Worm (Caenorhabditis elegans) whole organism, young adult: ENCODE results near the gene tra-2.
A peak's percentile ranks its signal among the peaks of the same experiment; 100 is the strongest.

Source experiments
- C17E4.6 ChIP-seq: fragments of 200-800 bp; sonication (Bioruptor generic); IDR thresholded peaks from 2 replicates; pipeline ENCODE4 v1.3.6; 2022; ENCODE audit warnings: missing genetic modification reagents, missing genetic modification characterization, missing compliant biosample characterization
- F23B12.7 ChIP-seq: sonication (generic microtip); optimal IDR thresholded peaks from 2 replicates; lab custom pipeline; 2017; ENCODE audit warnings: missing genetic modification characterization, mild to moderate bottlenecking, missing compliant biosample characterization, antibody characterized with exemption, moderate library complexity; ENCODE audit not compliant: insufficient read depth
- F33H1.4 ChIP-seq: fragments of 200-800 bp; sonication (Bioruptor generic); IDR thresholded peaks from 2 replicates; pipeline ENCODE4 v1.3.6; 2022; ENCODE audit warnings: missing genetic modification reagents, missing genetic modification characterization, missing compliant biosample characterization
- F55B11.4 ChIP-seq: sonication (generic microtip); optimal IDR thresholded peaks from 2 replicates; lab custom pipeline; 2016; ENCODE audit warnings: missing compliant biosample characterization, missing genetic modification characterization, borderline replicate concordance; ENCODE audit not compliant: insufficient read depth
- F57A8.1 ChIP-seq: fragments of 200-800 bp; sonication (Bioruptor generic); optimal IDR thresholded peaks from 2 replicates; lab custom pipeline; 2018; ENCODE audit warnings: mild to moderate bottlenecking, missing genetic modification characterization, moderate library complexity, missing compliant biosample characterization
- K11D2.4 ChIP-seq: fragments of 200-800 bp; sonication (Bioruptor generic); IDR thresholded peaks from 2 replicates; pipeline ENCODE4 v1.3.6; 2022; ENCODE audit warnings: missing genetic modification reagents, missing genetic modification characterization, missing compliant biosample characterization
- K12H6.12 ChIP-seq: fragments of 200-800 bp; sonication (Bioruptor generic); optimal IDR thresholded peaks from 2 replicates; lab custom pipeline; 2018; ENCODE audit warnings: mild to moderate bottlenecking, missing genetic modification characterization, missing compliant biosample characterization
- Y67H2A.10 ChIP-seq: fragments of 200-800 bp; sonication (Bioruptor generic); conservative IDR thresholded peaks from 2 replicates; pipeline ENCODE4 v1.3.6; 2022; ENCODE audit warnings: missing genetic modification reagents, missing genetic modification characterization, missing compliant biosample characterization
- Y79H2A.3 ChIP-seq: fragments of 200-800 bp; sonication (Bioruptor generic); conservative IDR thresholded peaks from 2 replicates; pipeline ENCODE4 v1.3.6; 2022; ENCODE audit warnings: missing genetic modification reagents, missing genetic modification characterization, missing compliant biosample characterization
- ZK185.1 ChIP-seq: sonication (generic microtip); optimal IDR thresholded peaks from 2 replicates; lab custom pipeline; 2016; ENCODE audit warnings: mild to moderate bottlenecking, missing genetic modification characterization, missing compliant biosample characterization; ENCODE audit not compliant: poor library complexity, severe bottlenecking
- aptf-2 ChIP-seq: fragments of 200-800 bp; sonication (Bioruptor generic); conservative IDR thresholded peaks from 2 replicates; pipeline ENCODE4 v1.3.6; 2022; ENCODE audit warnings: missing genetic modification reagents, missing genetic modification characterization, missing compliant biosample characterization
- aptf-3 ChIP-seq: fragments of 200-800 bp; sonication (Bioruptor generic); IDR thresholded peaks from 2 replicates; pipeline ENCODE4 v1.3.6; 2022; ENCODE audit warnings: missing genetic modification characterization, missing compliant biosample characterization
- attf-5 ChIP-seq: fragments of 200-800 bp; sonication (Bioruptor generic); optimal IDR thresholded peaks from 2 replicates; lab custom pipeline; 2018; ENCODE audit warnings: mild to moderate bottlenecking, missing genetic modification characterization, missing compliant biosample characterization
- attf-6 ChIP-seq: fragments of 200-800 bp; sonication (Bioruptor generic); IDR thresholded peaks from 2 replicates; pipeline ENCODE4 v1.3.6; 2022; ENCODE audit warnings: missing genetic modification reagents, missing genetic modification characterization, missing compliant biosample characterization
- bed-2 ChIP-seq: fragments of 200-800 bp; sonication (Bioruptor generic); IDR thresholded peaks from 2 replicates; pipeline ENCODE4 v1.3.6; 2022; ENCODE audit warnings: missing genetic modification reagents, missing genetic modification characterization, missing compliant biosample characterization
- ceh-40 ChIP-seq: fragments of 200-800 bp; sonication (Bioruptor generic); IDR thresholded peaks from 2 replicates; pipeline ENCODE4 v1.3.6; 2022; ENCODE audit warnings: missing genetic modification characterization, missing compliant biosample characterization
- ceh-79 ChIP-seq: sonication (generic microtip); optimal IDR thresholded peaks from 2 replicates; lab custom pipeline; 2017; ENCODE audit warnings: mild to moderate bottlenecking, missing genetic modification characterization, missing compliant biosample characterization
- chd-7 ChIP-seq: sonication (generic microtip); optimal IDR thresholded peaks from 2 replicates; lab custom pipeline; 2016; ENCODE audit warnings: mild to moderate bottlenecking, missing genetic modification characterization, moderate library complexity, missing compliant biosample characterization
- dpl-1 ChIP-seq: fragments of 150-350 bp; optimal IDR thresholded peaks from 2 replicates; lab custom pipeline; 2014; ENCODE audit warnings: missing biosample characterization, missing genetic modification reagents, missing genetic modification characterization
- egl-44 ChIP-seq: fragments of 200-800 bp; sonication (Bioruptor generic); IDR thresholded peaks from 2 replicates; pipeline ENCODE4 v1.3.6; 2022; ENCODE audit warnings: missing genetic modification reagents, missing genetic modification characterization, missing compliant biosample characterization
- ets-4 ChIP-seq: fragments of 200-800 bp; sonication (Bioruptor generic); optimal IDR thresholded peaks from 2 replicates; lab custom pipeline; 2018; ENCODE audit warnings: mild to moderate bottlenecking, missing genetic modification characterization, missing compliant biosample characterization
- fkh-3 ChIP-seq: sonication (generic microtip); optimal IDR thresholded peaks from 2 replicates; lab custom pipeline; 2016; ENCODE audit warnings: mild to moderate bottlenecking, missing genetic modification characterization, missing compliant biosample characterization
- hlh-26 ChIP-seq: fragments of 200-800 bp; sonication (Bioruptor generic); conservative IDR thresholded peaks from 2 replicates; pipeline ENCODE4 v1.3.6; 2022; ENCODE audit warnings: missing genetic modification reagents, missing genetic modification characterization, missing compliant biosample characterization
- hmg-20 ChIP-seq: fragments of 200-800 bp; sonication (Bioruptor generic); IDR thresholded peaks from 2 replicates; pipeline ENCODE4 v1.3.6; 2022; ENCODE audit warnings: missing genetic modification reagents, missing genetic modification characterization, missing compliant biosample characterization
- hrde-1 ChIP-seq: sonication (generic microtip); optimal IDR thresholded peaks from 2 replicates; lab custom pipeline; 2016; ENCODE audit warnings: missing genetic modification characterization, mild to moderate bottlenecking, missing compliant biosample characterization, moderate library complexity, missing genotype, missing genetic modification reagents, borderline replicate concordance
- let-607 ChIP-seq, 2 experiments: fragments of 200-800 bp in 1 of 2; sonication (Bioruptor generic) in 1 of 2; sonication (generic microtip) in 1 of 2; optimal IDR thresholded peaks; 2 replicates each; lab custom pipeline; 2016 to 2018; ENCODE audit warnings: mild to moderate bottlenecking in 2 of 2, missing compliant biosample characterization in 2 of 2, missing genetic modification characterization in 2 of 2, moderate library complexity in 2 of 2, missing genotype in 1 of 2
- lin-40 ChIP-seq: sonication (generic microtip); optimal IDR thresholded peaks from 2 replicates; lab custom pipeline; 2016; ENCODE audit warnings: missing genetic modification characterization, mild to moderate bottlenecking, missing compliant biosample characterization, missing genotype, missing genetic modification reagents
- lin-54 ChIP-seq: fragments of 200-800 bp; sonication (Bioruptor generic); optimal IDR thresholded peaks from 2 replicates; lab custom pipeline; 2018; ENCODE audit warnings: mild to moderate bottlenecking, missing genetic modification characterization, missing compliant biosample characterization
- lsl-1 ChIP-seq: fragments of 200-800 bp; sonication (Bioruptor generic); optimal IDR thresholded peaks from 2 replicates; lab custom pipeline; 2018; ENCODE audit warnings: mild to moderate bottlenecking, missing genetic modification characterization, moderate library complexity, missing compliant biosample characterization
- madf-3 ChIP-seq: fragments of 200-800 bp; sonication (Bioruptor generic); IDR thresholded peaks from 2 replicates; pipeline ENCODE4 v1.3.6; 2022; ENCODE audit warnings: missing genetic modification reagents, missing genetic modification characterization, missing compliant biosample characterization
- madf-8 ChIP-seq: fragments of 200-800 bp; sonication (Bioruptor generic); conservative IDR thresholded peaks from 2 replicates; pipeline ENCODE4 v1.3.6; 2022; ENCODE audit warnings: missing genetic modification reagents, missing genetic modification characterization, missing compliant biosample characterization
- mcd-1 ChIP-seq: fragments of 200-800 bp; sonication (Bioruptor generic); IDR thresholded peaks from 2 replicates; pipeline ENCODE4 v1.3.6; 2022; ENCODE audit warnings: missing genetic modification reagents, missing genetic modification characterization, missing compliant biosample characterization
- mxl-1 ChIP-seq: sonication (generic microtip); optimal IDR thresholded peaks from 2 replicates; lab custom pipeline; 2016; ENCODE audit warnings: missing genetic modification characterization, missing compliant biosample characterization
- nfyb-1 ChIP-seq: fragments of 200-800 bp; sonication (Bioruptor generic); IDR thresholded peaks from 2 replicates; pipeline ENCODE4 v1.3.6; 2022; ENCODE audit warnings: missing genetic modification reagents, missing genetic modification characterization, missing compliant biosample characterization
- nhr-179 ChIP-seq: sonication (generic microtip); optimal IDR thresholded peaks from 2 replicates; lab custom pipeline; 2016; ENCODE audit warnings: mild to moderate bottlenecking, missing genetic modification characterization, missing compliant biosample characterization
- nhr-27 ChIP-seq: fragments of 200-800 bp; sonication (Bioruptor generic); optimal IDR thresholded peaks from 2 replicates; lab custom pipeline; 2018; ENCODE audit warnings: mild to moderate bottlenecking, missing genetic modification characterization, moderate library complexity, missing compliant biosample characterization
- pha-4 ChIP-seq: fragments of 150-350 bp; sonication (generic microtip); optimal IDR thresholded peaks from 2 replicates; lab custom pipeline; 2014; ENCODE audit warnings: missing biosample characterization, missing genetic modification reagents, missing genetic modification characterization
- repo-1 ChIP-seq: sonication (generic microtip); optimal IDR thresholded peaks from 2 replicates; lab custom pipeline; 2017; ENCODE audit warnings: mild to moderate bottlenecking, missing genetic modification characterization, missing compliant biosample characterization
- snpc-1.1 ChIP-seq: sonication (generic microtip); optimal IDR thresholded peaks from 2 replicates; lab custom pipeline; 2017; ENCODE audit warnings: missing genetic modification characterization, mild to moderate bottlenecking, missing compliant biosample characterization, antibody characterized with exemption, moderate library complexity, missing genotype, missing genetic modification reagents; ENCODE audit not compliant: insufficient read depth
- snpc-1.3 ChIP-seq: sonication (generic microtip); optimal IDR thresholded peaks from 2 replicates; lab custom pipeline; 2017; ENCODE audit warnings: missing genetic modification characterization, mild to moderate bottlenecking, missing compliant biosample characterization, antibody characterized with exemption, moderate library complexity, missing genotype, missing genetic modification reagents; ENCODE audit not compliant: insufficient read depth
- snpc-4 ChIP-seq, 5 experiments: fragments of 150-350 bp in 1 of 5; sonication (generic microtip) in 4 of 5; optimal IDR thresholded peaks; 2 replicates each; lab custom pipeline; 2014 to 2018; ENCODE audit warnings: missing genetic modification characterization in 5 of 5, missing biosample characterization in 3 of 5, antibody characterized with exemption in 2 of 5, mild to moderate bottlenecking in 2 of 5, missing compliant biosample characterization in 2 of 5, missing genotype in 2 of 5, moderate library complexity in 2 of 5, missing genetic modification reagents in 1 of 5
- somi-1 ChIP-seq: fragments of 200-800 bp; sonication (Bioruptor generic); optimal IDR thresholded peaks from 2 replicates; lab custom pipeline; 2018; ENCODE audit warnings: mild to moderate bottlenecking, missing genetic modification characterization, missing compliant biosample characterization
- tbx-9 ChIP-seq: sonication (generic microtip); optimal IDR thresholded peaks from 2 replicates; lab custom pipeline; 2016; ENCODE audit warnings: borderline replicate concordance, missing genetic modification characterization, inconsistent platforms, missing compliant biosample characterization
- xnd-1 ChIP-seq: sonication (generic microtip); optimal IDR thresholded peaks from 2 replicates; lab custom pipeline; 2016; ENCODE audit warnings: missing genotype, missing genetic modification reagents, missing genetic modification characterization, missing compliant biosample characterization
- ztf-22 ChIP-seq: fragments of 200-800 bp; sonication (Bioruptor generic); optimal IDR thresholded peaks from 2 replicates; lab custom pipeline; 2018; ENCODE audit warnings: mild to moderate bottlenecking, missing genetic modification characterization, moderate library complexity, missing compliant biosample characterization

tra-2 gene

ce11 chrII:6968191-6968675, 2.8 kb upstream of the tra-2 start (continued):
- TF ChIP-seq ceh-40 (no peak), lsl-1 (peak; percentile 84), snpc-1.1 (tag; lab: Kevin White, UChicago) (peak; percentile 97), lin-54 (GFP tag; lab: Kevin White, UChicago) (peak; percentile 65), tbx-9 (tag; lab: Kevin White, UChicago) (no peak), dpl-1 (GFP tag; lab: Kevin White, UChicago) (no peak), F57A8.1 (GFP tag; lab: Kevin White, UChicago) (peak; percentile 37), hrde-1 (tag; lab: Kevin White, UChicago) (peak; percentile 72), let-607 (tag; optimal IDR thresholded peaks at IDR 0.05; lab: Kevin White, UChicago) (no peak), K12H6.12 (tag; lab: Kevin White, UChicago) (peak; percentile 39), F55B11.4 (tag; lab: Kevin White, UChicago) (no peak), nhr-179 (tag; lab: Kevin White, UChicago) (no peak), attf-5 (GFP tag; lab: Kevin White, UChicago) (peak; percentile 63), hmg-20 (peak; percentile 69; the same call in 1 of the 2 replicates), F33H1.4 (GFP tag; lab: Robert Waterston, UW) (peak; percentile 72), pha-4 (tag; lab: Kevin White, UChicago) (no peak), nfyb-1 (GFP tag; lab: Robert Waterston, UW) (peak; percentile 93), mcd-1 (GFP tag; lab: Robert Waterston, UW) (peak; percentile 81), bed-2 (GFP tag; lab: Robert Waterston, UW) (no peak), xnd-1 (tag; lab: Kevin White, UChicago) (peak; percentile 55), Y67H2A.10 (GFP tag; lab: Robert Waterston, UW) (0 out of 2 replicates have a peak, but pooled peaks have one; percentile 11), mxl-1 (tag; lab: Kevin White, UChicago) (no peak), egl-44 (peak; percentile 90), ets-4 (no peak), chd-7 (tag; lab: Kevin White, UChicago) (peak; percentile 68), fkh-3 (tag; lab: Kevin White, UChicago) (peak; percentile 80), repo-1 (peak; percentile 88), madf-8 (peak; percentile 67), lin-40 (tag; lab: Kevin White, UChicago) (peak; percentile 57), aptf-2 (0 out of 2 replicates have a peak, but pooled peaks have one; percentile 43), K11D2.4 (GFP tag; lab: Robert Waterston, UW) (peak; percentile 57; the same call in 1 of the 2 replicates), Y79H2A.3 (GFP tag; lab: Robert Waterston, UW) (0 out of 2 replicates have a peak, but pooled peaks have one; percentile 36), attf-6 (peak; percentile 92), aptf-3 (GFP tag; lab: Robert Waterston, UW) (0 out of 2 replicates have a peak, but pooled peaks have one; percentile 62), ZK185.1 (tag; lab: Kevin White, UChicago) (peak; percentile 35), snpc-4 (GFP tag; optimal IDR thresholded peaks at IDR 0.05; lab: Kevin White, UChicago) (peak; percentile 97), snpc-4 (tag; optimal IDR thresholded peaks at IDR 0.05; lab: Kevin White, UChicago) (peak; percentile 97 to 99 (median 98)), hlh-26 (GFP tag; lab: Robert Waterston, UW) (no peak), somi-1 (GFP tag; lab: Kevin White, UChicago) (no peak), madf-3 (GFP tag; lab: Robert Waterston, UW) (peak; percentile 68; the same call in 1 of the 2 replicates), ztf-22 (GFP tag; lab: Kevin White, UChicago) (peak; percentile 8), ceh-79 (tag; lab: Kevin White, UChicago) (peak; percentile 77), snpc-1.3 (peak; percentile 70), C17E4.6 (GFP tag; lab: Robert Waterston, UW) (peak; percentile 74), nhr-27 (tag; lab: Kevin White, UChicago) (peak; percentile 86), F23B12.7 (tag; lab: Kevin White, UChicago) (peak; percentile 53)
